Worm (Caenorhabditis elegans) whole organism, late embryonic: ENCODE results near the gene gst-5.
"Not testable (repeated sequence)": the region's sequence is repeated elsewhere in the genome, so short reads cannot be mapped to it uniquely, and the experiment has no call there.

Experiments
- C08G9.2 ChIP-seq: sonication (generic microtip); optimal IDR thresholded peaks from 2 replicates; lab custom pipeline; 2016; ENCODE audit warnings: mild to moderate bottlenecking, missing genetic modification characterization, moderate library complexity, missing compliant biosample characterization
- F13H6.1 ChIP-seq: sonication (generic microtip); optimal IDR thresholded peaks from 2 replicates; lab custom pipeline; 2016; ENCODE audit warnings: missing genetic modification characterization, missing compliant biosample characterization
- T23F11.4 ChIP-seq: fragments of 200-800 bp; sonication (Bioruptor generic); optimal IDR thresholded peaks from 2 replicates; lab custom pipeline; 2018; ENCODE audit warnings: mild to moderate bottlenecking, missing genetic modification characterization, missing compliant biosample characterization
- ceh-14 ChIP-seq: sonication (generic microtip); optimal IDR thresholded peaks from 2 replicates; lab custom pipeline; 2016; ENCODE audit warnings: missing genotype, missing genetic modification characterization, missing compliant biosample characterization
- ceh-24 ChIP-seq: sonication (generic microtip); optimal IDR thresholded peaks from 2 replicates; lab custom pipeline; 2016; ENCODE audit warnings: mild to moderate bottlenecking, missing genetic modification characterization, missing compliant biosample characterization
- ceh-30 ChIP-seq: fragments of 150-350 bp; optimal IDR thresholded peaks from 2 replicates; lab custom pipeline; 2014; ENCODE audit warnings: missing biosample characterization, missing genetic modification characterization
- ceh-45 ChIP-seq: fragments of 200-800 bp; sonication (Bioruptor generic); IDR thresholded peaks from 2 replicates; pipeline ENCODE4 v1.3.6; 2022; ENCODE audit warnings: missing genetic modification reagents, missing genetic modification characterization, missing compliant biosample characterization
- ceh-48 ChIP-seq: sonication (generic microtip); optimal IDR thresholded peaks from 2 replicates; lab custom pipeline; 2016; ENCODE audit warnings: missing genetic modification characterization, inconsistent platforms, missing compliant biosample characterization
- ceh-6 ChIP-seq: fragments of 200-800 bp; sonication (Bioruptor generic); optimal IDR thresholded peaks from 2 replicates; lab custom pipeline; 2018; ENCODE audit warnings: mild to moderate bottlenecking, missing genetic modification characterization, missing compliant biosample characterization
- che-1 ChIP-seq: sonication (generic microtip); optimal IDR thresholded peaks from 2 replicates; lab custom pipeline; 2016; ENCODE audit warnings: mild to moderate bottlenecking, missing genetic modification characterization, missing compliant biosample characterization
- dmd-4 ChIP-seq: sonication (generic microtip); optimal IDR thresholded peaks from 2 replicates; lab custom pipeline; 2016; ENCODE audit warnings: borderline replicate concordance, missing genetic modification characterization, missing compliant biosample characterization
- dve-1 ChIP-seq: sonication (generic microtip); optimal IDR thresholded peaks from 2 replicates; lab custom pipeline; 2017; ENCODE audit warnings: antibody characterized with exemption, mild to moderate bottlenecking, missing genetic modification characterization, missing compliant biosample characterization
- eyg-1 ChIP-seq: sonication (generic microtip); optimal IDR thresholded peaks from 2 replicates; lab custom pipeline; 2016; ENCODE audit warnings: missing genotype, missing genetic modification characterization, missing compliant biosample characterization
- fkh-6 ChIP-seq: sonication (generic microtip); optimal IDR thresholded peaks from 2 replicates; lab custom pipeline; 2016; ENCODE audit warnings: missing genetic modification characterization, missing compliant biosample characterization
- gmeb-2 ChIP-seq: sonication (generic microtip); optimal IDR thresholded peaks from 2 replicates; lab custom pipeline; 2016; ENCODE audit warnings: missing genetic modification characterization, inconsistent platforms, missing compliant biosample characterization
- hlh-15 ChIP-seq: sonication (generic microtip); optimal IDR thresholded peaks from 2 replicates; lab custom pipeline; 2016; ENCODE audit warnings: missing genetic modification characterization, missing compliant biosample characterization
- hlh-30 ChIP-seq: sonication (generic microtip); optimal IDR thresholded peaks from 2 replicates; lab custom pipeline; 2017; ENCODE audit warnings: antibody characterized with exemption, missing genetic modification characterization, missing compliant biosample characterization; ENCODE audit not compliant: insufficient read depth
- hlh-6 ChIP-seq: sonication (generic microtip); optimal IDR thresholded peaks from 2 replicates; lab custom pipeline; 2016; ENCODE audit warnings: missing genotype, missing genetic modification characterization, missing compliant biosample characterization
- lim-6 ChIP-seq: sonication (generic microtip); optimal IDR thresholded peaks from 2 replicates; lab custom pipeline; 2016; ENCODE audit warnings: missing genetic modification characterization, missing compliant biosample characterization
- lin-11 ChIP-seq: fragments of 200-800 bp; sonication (Bioruptor generic); optimal IDR thresholded peaks from 2 replicates; lab custom pipeline; 2018; ENCODE audit warnings: mild to moderate bottlenecking, missing genetic modification characterization, missing compliant biosample characterization
- madf-2 ChIP-seq: sonication (generic microtip); optimal IDR thresholded peaks from 2 replicates; lab custom pipeline; 2017; ENCODE audit warnings: missing genetic modification characterization, missing compliant biosample characterization
- nfya-1 ChIP-seq: sonication (generic microtip); optimal IDR thresholded peaks from 2 replicates; lab custom pipeline; 2017; ENCODE audit warnings: missing genetic modification characterization, mild to moderate bottlenecking, missing compliant biosample characterization, antibody characterized with exemption, moderate library complexity
- odd-2 ChIP-seq: sonication (generic microtip); optimal IDR thresholded peaks from 2 replicates; lab custom pipeline; 2017; ENCODE audit warnings: antibody characterized with exemption, mild to moderate bottlenecking, missing genetic modification characterization, missing compliant biosample characterization
- pqm-1 ChIP-seq: sonication (generic microtip); optimal IDR thresholded peaks from 2 replicates; lab custom pipeline; 2016; ENCODE audit warnings: missing genetic modification characterization, missing compliant biosample characterization
- ref-2 ChIP-seq: sonication (generic microtip); optimal IDR thresholded peaks from 2 replicates; lab custom pipeline; 2016; ENCODE audit warnings: missing genetic modification characterization, missing compliant biosample characterization
- sox-2 ChIP-seq: fragments of 200-800 bp; sonication (Bioruptor generic); IDR thresholded peaks from 2 replicates; pipeline ENCODE4 v1.3.6; 2022; ENCODE audit warnings: missing genetic modification reagents, missing genetic modification characterization, missing compliant biosample characterization
- sox-4 ChIP-seq: sonication (generic microtip); optimal IDR thresholded peaks from 2 replicates; lab custom pipeline; 2017; ENCODE audit warnings: mild to moderate bottlenecking, missing genetic modification characterization, inconsistent platforms, missing compliant biosample characterization
- syd-9 ChIP-seq: sonication (generic microtip); optimal IDR thresholded peaks from 2 replicates; lab custom pipeline; 2016; ENCODE audit warnings: mild to moderate bottlenecking, missing genetic modification characterization, moderate library complexity, missing compliant biosample characterization
- tbx-2 ChIP-seq: sonication (generic microtip); optimal IDR thresholded peaks from 2 replicates; lab custom pipeline; 2016; ENCODE audit warnings: missing genetic modification characterization, missing compliant biosample characterization
- tbx-7 ChIP-seq: sonication (generic microtip); optimal IDR thresholded peaks from 2 replicates; lab custom pipeline; 2016; ENCODE audit warnings: missing genotype, missing genetic modification characterization, missing compliant biosample characterization
- unc-3 ChIP-seq, 2 experiments: fragments of 200-800 bp in 1 of 2; sonication (Bioruptor generic) in 1 of 2; sonication (generic microtip) in 1 of 2; conservative IDR thresholded peaks in 1 of 2; optimal IDR thresholded peaks in 1 of 2; 2 replicates each; pipeline versions ENCODE4 v1.3.6 to Lab custom; 2016 to 2022; ENCODE audit warnings: missing compliant biosample characterization in 2 of 2, missing genetic modification characterization in 2 of 2, missing genetic modification reagents in 1 of 2
- unc-42 ChIP-seq: sonication (generic microtip); optimal IDR thresholded peaks from 2 replicates; lab custom pipeline; 2016; ENCODE audit warnings: missing genotype, missing genetic modification characterization, missing compliant biosample characterization
- unc-55 ChIP-seq: sonication (generic microtip); optimal IDR thresholded peaks from 2 replicates; lab custom pipeline; 2017; ENCODE audit warnings: missing biosample characterization, missing genetic modification reagents, missing genetic modification characterization
- unc-86 ChIP-seq: sonication (generic microtip); optimal IDR thresholded peaks from 2 replicates; lab custom pipeline; 2016; ENCODE audit warnings: missing genetic modification characterization, missing compliant biosample characterization

gst-5 gene

ce11 chrII:10933948-10934722, 16.0 kb upstream of the gst-5 start:
- TF ChIP-seq F13H6.1 = no peak
- TF ChIP-seq ceh-6 = no peak
- no peak for TF ChIP-seq unc-3 (GFP tag; conservative IDR thresholded peaks at IDR 0.05; lab: Robert Waterston, UW)
- TF ChIP-seq unc-3 (tag; optimal IDR thresholded peaks at IDR 0.05; lab: Kevin White, UChicago) = no peak
- no peak for TF ChIP-seq ceh-45 (GFP tag; lab: Robert Waterston, UW)
- TF ChIP-seq gmeb-2 (tag; lab: Kevin White, UChicago) = no peak
- no peak for TF ChIP-seq sox-2 (GFP tag; lab: Robert Waterston, UW)
- TF ChIP-seq madf-2 = no peak
- no peak for TF ChIP-seq odd-2 (tag; lab: Kevin White, UChicago)
- TF ChIP-seq sox-4 (tag; lab: Kevin White, UChicago) = no peak
- no peak for TF ChIP-seq hlh-15 (tag; lab: Kevin White, UChicago)
- no peak for TF ChIP-seq lim-6 (tag; lab: Kevin White, UChicago)

ce11 chrII:10934786-10935185, 15.4 kb upstream of the gst-5 start, which contains the start of gene R03D7.2:
R03D7.2 (minus strand) TSS chrII:10935184.
- no peak for TF ChIP-seq che-1 (tag; lab: Kevin White, UChicago)
- no peak for TF ChIP-seq F13H6.1
- no peak for TF ChIP-seq hlh-30 (tag; lab: Kevin White, UChicago)
- TF ChIP-seq hlh-15 (tag; lab: Kevin White, UChicago) = no peak
- no peak for TF ChIP-seq sox-2 (GFP tag; lab: Robert Waterston, UW)
- no peak for TF ChIP-seq unc-86 (tag; lab: Kevin White, UChicago)
- no peak for TF ChIP-seq gmeb-2 (tag; lab: Kevin White, UChicago)
- no peak for TF ChIP-seq hlh-6 (tag; lab: Kevin White, UChicago)
- TF ChIP-seq dve-1 (tag; lab: Kevin White, UChicago) = no peak
- no peak for TF ChIP-seq dmd-4 (tag; lab: Kevin White, UChicago)
- no peak for TF ChIP-seq ceh-30 (tag; lab: Kevin White, UChicago)

ce11 chrII:10935336-10935735, 14.8 kb upstream of the gst-5 start:
- TF ChIP-seq ceh-14 (tag; lab: Kevin White, UChicago) = no peak
- TF ChIP-seq tbx-7 (tag; lab: Kevin White, UChicago) = no peak
- TF ChIP-seq hlh-6 (tag; lab: Kevin White, UChicago) = no peak
- TF ChIP-seq syd-9 (tag; lab: Kevin White, UChicago) = no peak
- no peak for TF ChIP-seq ceh-30 (tag; lab: Kevin White, UChicago)
- no peak for TF ChIP-seq ceh-45 (GFP tag; lab: Robert Waterston, UW)

ce11 chrII:10941918-10942317, 8.2 kb upstream of the gst-5 start, which contains the start of gene R03D7.15:
R03D7.15 (plus strand) TSS chrII:10942216.
- TF ChIP-seq T23F11.4 (GFP tag; lab: Kevin White, UChicago); pqm-1 (tag; lab: Kevin White, UChicago); nfya-1 (tag; lab: Kevin White, UChicago): not testable (repeated sequence)

- TF ChIP-seq ref-2 (tag; lab: Kevin White, UChicago) (peak; percentile 6), fkh-6 (no peak), lin-11 (tag; lab: Kevin White, UChicago) (no peak), ceh-24 (tag; lab: Kevin White, UChicago) (no peak), ceh-30 (tag; lab: Kevin White, UChicago) (no peak)
These were observed 4.7 kb upstream of the gst-5 start for ce11 chrII:10945446-10945845.

- no peak for TF ChIP-seq eyg-1 (tag; lab: Kevin White, UChicago)
- TF ChIP-seq unc-55 = peak; percentile 78
- no peak for TF ChIP-seq C08G9.2
- TF ChIP-seq unc-42 (tag; lab: Kevin White, UChicago) = peak; percentile 2
- peak; percentile 2 for TF ChIP-seq tbx-2
- TF ChIP-seq ceh-48 = peak; percentile 35
These were observed 3.3 kb upstream of the gst-5 start for ce11 chrII:10946848-10947247.
